Worm (Caenorhabditis elegans): ENCODE results near the gene cutl-3.

cutl-3 gene

DNA sequence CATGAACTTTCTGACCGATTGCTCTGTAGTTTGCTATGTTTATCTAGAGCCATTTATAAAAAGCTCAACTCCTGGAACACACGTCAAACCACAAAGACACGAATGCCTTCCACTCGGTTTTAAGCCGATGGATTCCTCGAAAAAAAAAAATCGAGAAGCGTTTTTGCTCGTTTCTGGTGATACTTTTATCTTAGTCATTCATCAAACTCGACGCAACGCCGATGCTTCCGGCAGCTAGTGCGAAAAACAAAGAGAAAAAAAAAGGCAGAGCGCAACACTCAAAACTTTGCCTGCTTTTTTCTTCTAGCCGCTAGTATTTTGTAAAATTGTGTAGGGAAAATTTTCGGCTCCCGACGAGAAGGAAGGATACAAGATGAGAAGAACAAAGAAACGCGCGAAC, 28.6 kb upstream of the cutl-3 start:
- TF ChIP-seq xnd-1 (tag; optimal IDR thresholded peaks at IDR 0.05) (no peak), ztf-25 (GFP tag; IDR thresholded peaks at IDR 0.05) (no peak), ccch-3 (GFP tag; optimal IDR thresholded peaks at IDR 0.05) (no peak), snpc-3.4 (tag; optimal IDR thresholded peaks at IDR 0.05) (no peak), ceh-58 (GFP tag; IDR thresholded peaks at IDR 0.05) (no peak), lin-40 (tag; optimal IDR thresholded peaks at IDR 0.05) (no peak), B0336.3 (GFP tag; IDR thresholded peaks at IDR 0.05) (no peak), B0261.1 (tag; optimal IDR thresholded peaks at IDR 0.05) (no peak)

DNA sequence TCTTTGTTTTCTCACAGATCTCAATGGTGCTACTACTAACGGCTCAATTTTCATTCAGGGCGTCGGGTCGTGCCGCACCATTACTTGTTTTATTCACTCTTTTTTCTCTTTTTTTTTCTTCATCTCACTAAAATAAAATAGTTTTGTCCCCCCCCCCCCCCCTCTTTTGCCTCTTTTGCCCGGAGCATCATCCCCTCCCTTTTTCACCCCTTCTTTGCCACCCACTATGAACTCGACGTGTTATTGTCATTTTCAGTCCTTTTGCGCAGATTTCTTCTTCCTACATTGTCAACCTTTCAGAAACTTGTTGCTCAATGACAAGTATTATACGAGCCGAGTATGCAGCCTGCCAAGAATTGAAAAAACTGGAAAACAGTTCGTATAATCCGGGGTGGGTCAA, 27.0 kb upstream of the cutl-3 start, which contains the start of gene seb-3:
Gene seb-3, plus strand, starts transcription at position 301 of the 400 bp plus-strand sequence.
- no peak for TF ChIP-seq F39B2.1 (GFP tag; IDR thresholded peaks at IDR 0.05)
- no peak for TF ChIP-seq attf-6 (GFP tag; IDR thresholded peaks at IDR 0.05)
- no peak for TF ChIP-seq let-526 (GFP tag; IDR thresholded peaks at IDR 0.05)
- TF ChIP-seq unc-130 (GFP tag; optimal IDR thresholded peaks at IDR 0.05), result no peak
- TF ChIP-seq K11D2.4 (GFP tag; IDR thresholded peaks at IDR 0.05), result no peak
- TF ChIP-seq snpc-4 (GFP tag; optimal IDR thresholded peaks at IDR 0.05), result no peak
- TF ChIP-seq snpc-4 (tag; optimal IDR thresholded peaks at IDR 0.05), result no peak

DNA sequence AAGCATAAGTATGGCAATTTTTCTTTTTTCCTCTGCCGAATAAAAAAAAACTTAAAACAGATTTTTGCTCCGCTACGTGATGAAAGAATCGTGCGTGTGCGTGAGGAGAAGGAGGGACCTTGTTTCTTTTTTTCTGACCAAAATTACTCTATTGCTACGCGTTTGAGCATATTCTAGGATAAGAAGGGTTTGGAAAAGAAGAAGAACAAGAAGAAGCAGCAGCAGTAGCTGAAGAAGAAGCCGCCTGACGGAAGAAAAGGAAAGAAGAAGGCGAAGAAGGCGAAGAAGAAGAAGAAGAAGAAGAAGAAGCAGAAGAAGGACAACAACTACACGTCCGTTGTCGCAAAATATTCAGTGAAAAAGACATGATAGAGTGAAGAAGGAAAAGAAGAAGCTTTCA, 17.1 kb upstream of the cutl-3 start:
- no peak for TF ChIP-seq zim-3 (tag; optimal IDR thresholded peaks at IDR 0.05)
- TF ChIP-seq unc-62 (GFP tag; optimal IDR thresholded peaks at IDR 0.05), result no peak
- TF ChIP-seq ets-4 (GFP tag; optimal IDR thresholded peaks at IDR 0.05), result no peak
- TF ChIP-seq efl-1 (GFP tag; optimal IDR thresholded peaks at IDR 0.05), result no peak
- no peak for TF ChIP-seq egl-44 (GFP tag; IDR thresholded peaks at IDR 0.05)
- no peak for TF ChIP-seq nhr-120 (GFP tag; IDR thresholded peaks at IDR 0.05)
- no peak for TF ChIP-seq F39B2.1 (GFP tag; IDR thresholded peaks at IDR 0.05)
- TF ChIP-seq dpl-1 (GFP tag; optimal IDR thresholded peaks at IDR 0.05), result no peak
- TF ChIP-seq ama-1 (optimal IDR thresholded peaks at IDR 0.05), result no peak
- no peak for TF ChIP-seq ama-1 (GFP tag; optimal IDR thresholded peaks at IDR 0.05)
- no peak for TF ChIP-seq ceh-27 (GFP tag; optimal IDR thresholded peaks at IDR 0.05)
- TF ChIP-seq F52B5.7 (tag; optimal IDR thresholded peaks at IDR 0.05), result no peak
- no peak for TF ChIP-seq somi-1 (GFP tag; optimal IDR thresholded peaks at IDR 0.05)
- TF ChIP-seq rec-8 (tag; optimal IDR thresholded peaks at IDR 0.05), result no peak

DNA sequence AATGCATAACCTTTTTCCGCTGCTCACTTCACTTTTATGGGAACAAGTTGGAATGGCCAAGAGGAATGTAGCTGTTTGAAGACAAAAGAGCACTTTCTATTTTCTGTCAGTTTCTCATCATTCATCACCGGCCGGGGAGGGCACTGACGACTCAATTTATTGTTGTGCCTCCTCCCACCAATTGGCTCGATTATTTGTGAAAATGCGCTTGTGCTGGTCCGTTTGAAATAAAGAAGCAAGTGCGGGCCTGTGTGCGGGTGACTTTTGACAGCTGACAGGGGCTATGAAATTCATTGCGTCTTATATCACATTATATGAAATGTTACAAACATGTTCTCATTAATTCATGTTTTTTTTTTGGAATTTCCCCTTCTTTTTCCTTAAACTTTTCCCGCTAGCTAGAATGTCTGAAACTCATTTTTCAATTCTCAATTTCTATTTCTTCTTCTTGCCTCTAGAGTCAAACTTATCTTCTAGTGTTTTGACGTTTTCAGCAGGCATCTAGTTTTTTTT, 15.0 kb upstream of the cutl-3 start:
- TF ChIP-seq ztf-3 (GFP tag; optimal IDR thresholded peaks at IDR 0.05), result no peak
- TF ChIP-seq nhr-80 (tag; optimal IDR thresholded peaks at IDR 0.05), result no peak
- no peak for TF ChIP-seq ztf-25 (GFP tag; IDR thresholded peaks at IDR 0.05)
- TF ChIP-seq cebp-2 (GFP tag; IDR thresholded peaks at IDR 0.05), result no peak
- no peak for TF ChIP-seq hmg-1.2 (GFP tag; IDR thresholded peaks at IDR 0.05)
- TF ChIP-seq F52B5.7 (tag; optimal IDR thresholded peaks at IDR 0.05), result no peak
- TF ChIP-seq lsl-1 (GFP tag; optimal IDR thresholded peaks at IDR 0.05), result no peak
- TF ChIP-seq nhr-27 (tag; optimal IDR thresholded peaks at IDR 0.05), result no peak
- no peak for TF ChIP-seq nfya-1 (tag; optimal IDR thresholded peaks at IDR 0.05; ENCODE audit: borderline replicate concordance, insufficient read depth)
- no peak for TF ChIP-seq ceh-79 (tag; optimal IDR thresholded peaks at IDR 0.05)
- TF ChIP-seq sdz-38 (tag; optimal IDR thresholded peaks at IDR 0.05), result no peak
- no peak for TF ChIP-seq atf-7 (tag; optimal IDR thresholded peaks at IDR 0.05)
- TF ChIP-seq somi-1 (GFP tag; optimal IDR thresholded peaks at IDR 0.05), result no peak
- TF ChIP-seq hmg-20 (GFP tag; IDR thresholded peaks at IDR 0.05), result no peak
- TF ChIP-seq let-526 (GFP tag; IDR thresholded peaks at IDR 0.05), result no peak
- no peak for TF ChIP-seq attf-5 (GFP tag; optimal IDR thresholded peaks at IDR 0.05)
- no peak for TF ChIP-seq bed-2 (GFP tag; IDR thresholded peaks at IDR 0.05)
- TF ChIP-seq egl-18 (GFP tag; IDR thresholded peaks at IDR 0.05), result no peak

All from whole organism, young adult.